Worm (Caenorhabditis elegans): Measurements from ENCODE around the gene anoh-1.

Gene anoh-1

DNA sequence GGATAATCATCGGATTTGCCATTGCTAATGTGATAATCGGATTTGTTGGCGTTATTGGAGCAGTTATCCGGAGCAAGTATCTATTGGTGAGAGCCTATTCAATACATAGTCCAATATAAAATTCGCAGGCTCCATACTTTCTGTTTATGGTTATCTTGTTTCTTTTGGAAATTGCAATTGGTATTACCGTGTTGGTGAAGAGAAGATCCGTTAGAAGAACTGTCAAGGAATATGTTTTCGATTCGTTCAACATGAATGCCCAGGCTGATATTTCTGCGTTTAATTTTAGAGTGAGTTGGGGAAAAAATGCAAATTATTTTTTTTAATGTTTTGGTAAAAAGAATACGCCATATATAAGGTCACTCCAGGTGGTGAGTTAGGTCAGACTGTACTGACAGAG lies 33.3 kb upstream of the anoh-1 start:
- no peak for TF ChIP-seq nhr-77 (tag; optimal IDR thresholded peaks at IDR 0.05)
- TF ChIP-seq nhr-43 (tag; optimal IDR thresholded peaks at IDR 0.05; ENCODE audit: poor library complexity, severe bottlenecking), result no peak
- no peak for TF ChIP-seq ceh-9 (tag; optimal IDR thresholded peaks at IDR 0.05)
- no peak for TF ChIP-seq tbx-2 (tag; optimal IDR thresholded peaks at IDR 0.05)
- TF ChIP-seq elt-2 (tag; optimal IDR thresholded peaks at IDR 0.05), result no peak
- no peak for TF ChIP-seq pqm-1 (tag; optimal IDR thresholded peaks at IDR 0.05)
- TF ChIP-seq ceh-16 (tag; optimal IDR thresholded peaks at IDR 0.05), result no peak
- no peak for TF ChIP-seq fkh-2 (tag; optimal IDR thresholded peaks at IDR 0.05)
- TF ChIP-seq ama-1 (optimal IDR thresholded peaks at IDR 0.05), result no peak
- TF ChIP-seq ZK546.5 (tag; optimal IDR thresholded peaks at IDR 0.05), result no peak
- TF ChIP-seq hmg-11 (tag; optimal IDR thresholded peaks at IDR 0.05), result no peak
- TF ChIP-seq lin-15B (tag; optimal IDR thresholded peaks at IDR 0.05), result no peak
- no peak for TF ChIP-seq skn-1 (tag; optimal IDR thresholded peaks at IDR 0.05)
- TF ChIP-seq unc-62 (GFP tag; optimal IDR thresholded peaks at IDR 0.05), result no peak

DNA sequence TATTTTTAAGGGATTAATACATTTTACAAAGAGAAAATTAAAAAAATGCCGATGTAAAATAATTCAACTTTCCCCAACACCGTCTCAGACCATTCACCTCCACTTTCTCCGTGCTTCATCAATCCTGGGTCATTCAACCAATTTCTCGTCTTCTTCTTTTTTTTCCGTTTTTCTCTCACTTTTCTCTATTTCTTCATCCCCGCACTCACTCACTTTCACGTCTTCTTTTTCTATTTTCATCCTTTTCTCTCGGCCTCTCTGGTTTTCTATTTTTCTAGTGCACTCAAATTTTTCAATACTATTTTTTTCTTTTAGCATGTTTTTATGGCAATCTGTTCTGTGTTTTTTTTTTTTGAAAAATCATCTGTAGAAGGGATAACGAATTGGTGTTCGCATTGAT lies 30.7 kb upstream of the anoh-1 start:
- TF ChIP-seq lin-15B (tag; optimal IDR thresholded peaks at IDR 0.05), result no peak
- TF ChIP-seq elt-1 (tag; optimal IDR thresholded peaks at IDR 0.05), result no peak
- peak; percentile 12 for TF ChIP-seq hmg-11 (tag; optimal IDR thresholded peaks at IDR 0.05)
- TF ChIP-seq pqm-1 (tag; optimal IDR thresholded peaks at IDR 0.05), result no peak
- TF ChIP-seq aly-2 (tag; optimal IDR thresholded peaks at IDR 0.05), result no peak
- TF ChIP-seq nhr-67 (tag; optimal IDR thresholded peaks at IDR 0.05), result no peak
- no peak for TF ChIP-seq elt-3 (tag; optimal IDR thresholded peaks at IDR 0.05)
- TF ChIP-seq nhr-23 (tag; optimal IDR thresholded peaks at IDR 0.05), result peak; percentile 30
- TF ChIP-seq daf-12 (tag; optimal IDR thresholded peaks at IDR 0.05), result no peak
- peak; percentile 38 for TF ChIP-seq nfya-1 (tag; optimal IDR thresholded peaks at IDR 0.05; ENCODE audit: insufficient read depth)

DNA sequence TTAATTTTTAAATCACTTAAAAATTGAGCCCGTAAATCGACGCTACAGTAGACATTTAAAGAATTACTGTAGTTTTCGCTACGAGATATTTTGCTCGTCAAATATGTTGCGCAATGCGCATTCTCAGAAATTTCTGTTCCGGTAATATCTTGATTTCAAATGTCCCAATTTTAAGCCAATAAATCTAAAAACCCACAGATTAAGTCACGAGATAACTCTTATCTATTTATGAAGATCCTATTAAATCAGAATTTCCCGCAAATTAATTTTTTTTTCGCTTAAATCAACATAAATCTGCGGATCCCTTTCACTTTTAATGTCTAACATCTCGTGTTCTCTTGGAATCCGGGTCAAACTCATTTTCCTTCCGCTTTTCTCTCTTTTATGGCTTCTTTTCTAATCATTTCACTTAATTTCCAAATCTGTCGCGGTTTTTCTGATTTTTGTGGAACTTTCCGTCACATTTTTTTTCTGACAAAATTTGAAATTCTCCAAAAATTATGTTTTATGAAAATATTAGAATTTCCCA lies 29.8 kb upstream of the anoh-1 start:
- no peak for TF ChIP-seq nfya-1 (tag; optimal IDR thresholded peaks at IDR 0.05; ENCODE audit: insufficient read depth)
- TF ChIP-seq nhr-23 (tag; optimal IDR thresholded peaks at IDR 0.05), result peak; percentile 70

DNA sequence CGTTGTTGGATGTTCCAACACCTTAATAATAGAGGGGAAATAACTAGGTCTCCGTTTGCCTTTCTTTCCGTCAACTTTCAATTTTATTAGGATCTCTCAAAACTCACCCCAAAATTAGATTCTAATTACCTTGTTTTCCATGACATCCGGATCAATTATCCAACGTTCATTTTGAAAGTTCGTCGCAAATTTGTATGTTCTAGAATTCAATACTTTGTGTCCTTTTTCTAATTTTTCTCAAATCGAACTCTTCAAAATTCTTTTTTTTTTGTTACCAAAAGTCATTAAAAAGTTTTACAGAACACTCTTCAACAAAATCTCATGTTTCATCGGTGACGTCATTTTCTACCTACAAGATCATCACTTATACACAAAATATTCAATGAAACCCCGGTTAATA lies 23.6 kb upstream of the anoh-1 start, which contains the start of gene Y43F4A.1:
TSS of gene Y43F4A.1 (plus strand) at position 301 of the 400 bp plus-strand sequence.
- TF ChIP-seq mml-1 (tag; optimal IDR thresholded peaks at IDR 0.05), result no peak
- no peak for TF ChIP-seq elt-3 (tag; optimal IDR thresholded peaks at IDR 0.05)
- peak; percentile 4 for TF ChIP-seq nhr-23 (tag; optimal IDR thresholded peaks at IDR 0.05)

DNA sequence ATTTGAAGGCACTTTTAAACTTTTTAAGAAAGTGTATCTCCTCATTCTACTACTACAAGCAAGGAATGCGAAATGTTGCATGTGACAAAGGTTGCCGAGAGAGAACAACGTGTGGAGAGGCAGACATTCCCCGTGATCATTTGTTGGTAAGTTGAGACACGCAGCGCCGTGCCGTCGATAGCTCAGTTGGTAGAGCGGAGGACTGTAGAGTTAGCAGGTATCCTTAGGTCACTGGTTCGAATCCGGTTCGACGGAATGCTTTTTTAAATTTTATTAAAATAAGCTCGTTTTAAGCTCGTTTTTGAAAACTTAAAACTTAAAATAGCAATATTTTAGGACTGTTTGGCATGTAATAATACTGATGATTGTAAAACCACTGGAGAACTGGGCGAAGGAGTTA lies 22.0 kb upstream of the anoh-1 start:
- peak; percentile 35 for TF ChIP-seq pha-4 (tag; optimal IDR thresholded peaks at IDR 0.05)
- no peak for TF ChIP-seq ceh-16 (tag; optimal IDR thresholded peaks at IDR 0.05)
- TF ChIP-seq nfya-1 (tag; optimal IDR thresholded peaks at IDR 0.05; ENCODE audit: insufficient read depth), result peak; percentile 23

DNA sequence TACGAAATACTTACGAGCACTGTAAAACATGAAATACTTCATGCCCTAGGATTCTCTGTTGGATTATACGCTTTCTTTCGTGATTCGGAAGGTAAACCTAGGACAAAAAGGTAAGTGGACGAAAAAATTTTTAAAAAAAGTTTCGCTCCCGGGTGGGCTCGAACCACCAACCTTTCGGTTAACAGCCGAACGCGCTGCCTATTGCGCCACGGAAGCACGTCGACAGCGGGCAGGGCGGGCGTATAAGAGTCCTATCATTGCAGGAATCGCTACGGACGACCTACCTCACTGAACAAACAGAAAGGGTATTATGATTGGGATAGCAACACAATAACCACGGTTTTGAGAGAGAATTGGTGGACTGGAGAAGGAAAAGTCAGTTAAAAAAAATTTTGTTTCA lies 21.3 kb upstream of the anoh-1 start:
- TF ChIP-seq nhr-43 (tag; optimal IDR thresholded peaks at IDR 0.05; ENCODE audit: poor library complexity, severe bottlenecking) (no peak), nfya-1 (tag; optimal IDR thresholded peaks at IDR 0.05; ENCODE audit: insufficient read depth) (peak; percentile 40), elt-2 (tag; optimal IDR thresholded peaks at IDR 0.05) (peak; percentile 20), nhr-28 (tag; optimal IDR thresholded peaks at IDR 0.05) (no peak), eor-1 (tag; optimal IDR thresholded peaks at IDR 0.05) (no peak), lin-39 (tag; optimal IDR thresholded peaks at IDR 0.05) (peak; percentile 8), mml-1 (tag; optimal IDR thresholded peaks at IDR 0.05) (no peak), nhr-76 (tag; optimal IDR thresholded peaks at IDR 0.05) (no peak), elt-1 (tag; optimal IDR thresholded peaks at IDR 0.05) (no peak), aly-2 (tag; optimal IDR thresholded peaks at IDR 0.05) (no peak), pha-4 (tag; optimal IDR thresholded peaks at IDR 0.05) (peak; percentile 30), jun-1 (tag; optimal IDR thresholded peaks at IDR 0.05) (no peak), lsy-12 (tag; optimal IDR thresholded peaks at IDR 0.05) (peak; percentile 24), hmg-11 (tag; optimal IDR thresholded peaks at IDR 0.05) (peak; percentile 37), skn-1 (tag; optimal IDR thresholded peaks at IDR 0.05) (no peak), unc-62 (GFP tag; optimal IDR thresholded peaks at IDR 0.05) (no peak)

All from whole organism, L3 larva.